Worm (Caenorhabditis elegans) whole organism, L3 larva: Measurements from ENCODE around the gene sss-1.

Experiments used
- R02D3.7 ChIP-seq: fragments of 150-350 bp; optimal IDR thresholded peaks from 2 replicates; lab custom pipeline; 2014; ENCODE audit warnings: missing biosample characterization, missing genetic modification characterization
- ZK546.5 ChIP-seq: sonication (generic microtip); optimal IDR thresholded peaks from 2 replicates; lab custom pipeline; 2017; ENCODE audit warnings: missing biosample characterization, missing genetic modification characterization
- ceh-82 ChIP-seq: fragments of 150-350 bp; optimal IDR thresholded peaks from 2 replicates; lab custom pipeline; 2014; ENCODE audit warnings: missing biosample characterization, missing genetic modification characterization
- elt-1 ChIP-seq: fragments of 150-350 bp; optimal IDR thresholded peaks from 2 replicates; lab custom pipeline; 2014; ENCODE audit warnings: missing biosample characterization, missing genetic modification characterization
- elt-2 ChIP-seq: sonication (generic microtip); optimal IDR thresholded peaks from 2 replicates; lab custom pipeline; 2016; ENCODE audit warnings: missing genetic modification reagents, mild to moderate bottlenecking, missing genetic modification characterization, missing compliant biosample characterization
- eor-1 ChIP-seq, 2 experiments: fragments of 150-350 bp; optimal IDR thresholded peaks; 2 replicates each; lab custom pipeline; 2014 to 2018; ENCODE audit warnings: missing biosample characterization in 2 of 2, missing genetic modification characterization in 2 of 2
- fkh-2 ChIP-seq: fragments of 150-350 bp; optimal IDR thresholded peaks from 2 replicates; lab custom pipeline; 2014; ENCODE audit warnings: missing biosample characterization, missing genetic modification reagents, missing genetic modification characterization
- fos-1 ChIP-seq: fragments of 150-350 bp; optimal IDR thresholded peaks from 2 replicates; lab custom pipeline; 2014; ENCODE audit warnings: missing biosample characterization, missing genetic modification characterization
- hmg-11 ChIP-seq: sonication (generic microtip); optimal IDR thresholded peaks from 2 replicates; lab custom pipeline; 2016; ENCODE audit warnings: missing genetic modification characterization, missing compliant biosample characterization
- jun-1 ChIP-seq: fragments of 150-350 bp; optimal IDR thresholded peaks from 2 replicates; lab custom pipeline; 2014; ENCODE audit warnings: missing biosample characterization, missing genetic modification reagents, missing genetic modification characterization
- lsy-12 ChIP-seq: sonication (generic microtip); optimal IDR thresholded peaks from 2 replicates; lab custom pipeline; 2016; ENCODE audit warnings: mild to moderate bottlenecking, missing genetic modification characterization, missing compliant biosample characterization
- mml-1 ChIP-seq: fragments of 150-350 bp; sonication (generic microtip); optimal IDR thresholded peaks from 3 replicates; lab custom pipeline; 2014; ENCODE audit warnings: missing biosample characterization, missing genetic modification characterization
- nhr-237 ChIP-seq: fragments of 150-350 bp; optimal IDR thresholded peaks from 2 replicates; lab custom pipeline; 2014; ENCODE audit warnings: missing biosample characterization, missing genetic modification characterization
- nhr-28 ChIP-seq: fragments of 150-350 bp; optimal IDR thresholded peaks from 2 replicates; lab custom pipeline; 2014; ENCODE audit warnings: missing biosample characterization, missing genetic modification characterization
- nhr-43 ChIP-seq: sonication (generic microtip); optimal IDR thresholded peaks from 2 replicates; lab custom pipeline; 2016; ENCODE audit warnings: mild to moderate bottlenecking, missing genetic modification characterization, missing compliant biosample characterization; ENCODE audit not compliant: poor library complexity, severe bottlenecking
- nhr-76 ChIP-seq: fragments of 150-350 bp; sonication (generic microtip); optimal IDR thresholded peaks from 5 replicates; lab custom pipeline; 2014; ENCODE audit warnings: missing biosample characterization, missing genetic modification characterization
- sea-2 ChIP-seq: fragments of 150-350 bp; sonication (generic microtip); optimal IDR thresholded peaks from 4 replicates; lab custom pipeline; 2014; ENCODE audit warnings: missing biosample characterization, missing genetic modification reagents, missing genetic modification characterization
- snpc-4 ChIP-seq: fragments of 150-350 bp; optimal IDR thresholded peaks from 2 replicates; lab custom pipeline; 2014; ENCODE audit warnings: missing biosample characterization, missing genetic modification characterization
- tbx-2 ChIP-seq: sonication (generic microtip); optimal IDR thresholded peaks from 2 replicates; lab custom pipeline; 2016; ENCODE audit warnings: mild to moderate bottlenecking, missing genetic modification characterization, missing compliant biosample characterization
- unc-62 ChIP-seq: fragments of 150-350 bp; sonication (generic microtip); optimal IDR thresholded peaks from 4 replicates; lab custom pipeline; 2014; ENCODE audit warnings: missing biosample characterization, missing genetic modification reagents, missing genetic modification characterization
- zag-1 ChIP-seq: fragments of 150-350 bp; optimal IDR thresholded peaks from 2 replicates; lab custom pipeline; 2014; ENCODE audit warnings: missing biosample characterization, missing genetic modification characterization

The sss-1 gene

ce11 chrIV:9848075-9848474, 45.5 kb downstream of the sss-1 start, which contains the start of gene K07F5.7:
K07F5.7 (minus strand) TSS chrIV:9848175.
- no peak for TF ChIP-seq fos-1 (tag; lab: Kevin White, UChicago)
- TF ChIP-seq eor-1 (tag; optimal IDR thresholded peaks at IDR 0.05; lab: Kevin White, UChicago), result no peak
- no peak for TF ChIP-seq nhr-43 (tag; lab: Kevin White, UChicago)
- TF ChIP-seq tbx-2 (tag; lab: Kevin White, UChicago), result no peak

DNA sequence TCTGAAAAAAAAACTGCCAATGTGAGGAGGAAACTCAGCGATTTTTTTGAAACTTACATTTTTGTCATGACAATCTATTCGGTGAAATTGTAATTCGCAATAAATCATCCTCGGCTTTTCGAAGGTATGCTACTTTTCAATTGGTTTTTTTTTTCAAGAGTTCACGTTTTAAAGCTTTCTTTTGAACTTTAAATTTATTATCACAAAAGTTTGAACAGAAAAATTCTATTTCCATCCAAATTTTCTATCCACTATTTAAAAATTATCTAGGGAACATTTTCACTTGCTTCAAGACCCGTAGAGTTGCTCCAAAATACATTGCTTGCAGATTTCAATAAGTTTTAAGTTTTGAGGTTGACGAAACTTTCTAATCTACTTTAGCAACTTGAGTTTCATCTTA, 47.0 kb downstream of the sss-1 start, which contains the start of gene K07F5.6:
K07F5.6 (minus strand) TSS at position 101 of the 400 bp plus-strand sequence.
- TF ChIP-seq lsy-12 (tag; lab: Kevin White, UChicago), result no peak
- TF ChIP-seq elt-1 (tag; lab: Kevin White, UChicago), result no peak
- no peak for TF ChIP-seq sea-2 (GFP tag; lab: Kevin White, UChicago)
- no peak for TF ChIP-seq tbx-2 (tag; lab: Kevin White, UChicago)
- no peak for TF ChIP-seq snpc-4 (tag; lab: Kevin White, UChicago)
- TF ChIP-seq R02D3.7 (tag; lab: Kevin White, UChicago), result no peak
- TF ChIP-seq mml-1 (tag; lab: Kevin White, UChicago), result no peak
- TF ChIP-seq zag-1 (tag; lab: Kevin White, UChicago), result no peak
- TF ChIP-seq nhr-76 (tag; lab: Kevin White, UChicago), result no peak
- TF ChIP-seq eor-1 (tag; optimal IDR thresholded peaks at IDR 0.05; lab: Kevin White, UChicago), result no peak
- TF ChIP-seq nhr-28, result no peak
- TF ChIP-seq hmg-11 (tag; lab: Kevin White, UChicago), result no peak
- TF ChIP-seq elt-2 (tag; lab: Kevin White, UChicago), result no peak
- no peak for TF ChIP-seq nhr-43 (tag; lab: Kevin White, UChicago)

DNA sequence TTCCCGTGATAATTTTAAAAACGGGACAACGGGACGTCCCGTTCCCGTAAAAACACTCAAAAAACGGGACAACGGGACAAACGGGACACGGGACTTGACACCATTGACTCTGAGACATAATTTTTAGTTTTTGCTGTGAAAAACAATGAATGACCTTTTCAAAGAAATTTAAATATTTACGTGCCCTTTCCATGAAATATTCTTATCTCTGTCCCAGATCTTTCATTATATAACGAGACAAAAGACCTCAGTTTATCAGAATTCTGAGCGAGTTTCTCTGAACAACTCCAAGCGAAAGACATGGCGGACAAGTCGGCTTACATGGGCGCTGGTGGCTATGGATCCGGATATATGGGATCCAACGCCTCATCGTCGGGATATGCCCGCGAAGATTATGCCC, 49.8 kb downstream of the sss-1 start, which contains the start of gene nspd-2:
nspd-2 (plus strand) TSS at position 301 of the 400 bp plus-strand sequence.
- no peak for TF ChIP-seq lsy-12 (tag; lab: Kevin White, UChicago)
- no peak for TF ChIP-seq ceh-82 (tag; lab: Kevin White, UChicago)
- TF ChIP-seq nhr-28, result no peak
- TF ChIP-seq fkh-2 (tag; lab: Kevin White, UChicago), result no peak
- no peak for TF ChIP-seq ZK546.5
- TF ChIP-seq unc-62 (GFP tag; lab: Kevin White, UChicago), result no peak
- no peak for TF ChIP-seq elt-2 (tag; lab: Kevin White, UChicago)
- no peak for TF ChIP-seq jun-1 (tag; lab: Kevin White, UChicago)
- no peak for TF ChIP-seq nhr-43 (tag; lab: Kevin White, UChicago)
- no peak for TF ChIP-seq nhr-237 (tag; lab: Kevin White, UChicago)
- TF ChIP-seq mml-1 (tag; lab: Kevin White, UChicago), result no peak
